Fruit fly (Drosophila melanogaster) whole organism, wandering third instar larva: ENCODE results near the gene Oseg5.

Experiments
- Abd-B ChIP-seq: fragments of >200 bp; optimal IDR thresholded peaks from 2 replicates; lab custom pipeline; 2017; ENCODE audit warnings: missing biosample characterization, missing genetic modification characterization
- Dfd ChIP-seq: fragments of >200 bp; optimal IDR thresholded peaks from 2 replicates; lab custom pipeline; 2017; ENCODE audit warnings: missing biosample characterization, missing genetic modification characterization
- HLH106 ChIP-seq: fragments of 200-800 bp; optimal IDR thresholded peaks from 3 replicates; lab custom pipeline; 2019; ENCODE audit warnings: missing biosample characterization, mild to moderate bottlenecking, missing genetic modification characterization, moderate library complexity
- Sp1 ChIP-seq: fragments of 200-800 bp; sonication (Bioruptor generic); optimal IDR thresholded peaks from 3 replicates; lab custom pipeline; 2019; ENCODE audit warnings: missing biosample characterization, mild to moderate bottlenecking, missing genetic modification characterization, moderate library complexity
- br ChIP-seq: fragments of 200-800 bp; sonication (Bioruptor generic); optimal IDR thresholded peaks from 2 replicates; lab custom pipeline; 2016; ENCODE audit warnings: missing biosample characterization, missing genetic modification characterization
- brk ChIP-seq: fragments of 200-800 bp; sonication (Bioruptor generic); optimal IDR thresholded peaks from 2 replicates; lab custom pipeline; 2016; ENCODE audit warnings: missing biosample characterization, mild to moderate bottlenecking, missing genetic modification characterization
- pan ChIP-seq: fragments of >200 bp; optimal IDR thresholded peaks from 2 replicates; lab custom pipeline; 2017
- psq ChIP-seq: fragments of 200-800 bp; sonication (Bioruptor generic); optimal IDR thresholded peaks from 3 replicates; lab custom pipeline; 2017; ENCODE audit warnings: missing biosample characterization, mild to moderate bottlenecking, missing genetic modification characterization, moderate library complexity
- tai ChIP-seq: sonication (Bioruptor generic); optimal IDR thresholded peaks from 2 replicates; lab custom pipeline; 2016; ENCODE audit warnings: missing biosample characterization, missing genetic modification characterization
- usp ChIP-seq: fragments of >200 bp; optimal IDR thresholded peaks from 2 replicates; lab custom pipeline; 2017; ENCODE audit warnings: missing biosample characterization, missing genetic modification characterization

dm6 chr2L:20878052-20878451 is 42.4 kb upstream of the Oseg5 start:
- no peak for TF ChIP-seq brk (GFP tag; lab: Kevin White, UChicago)
- TF ChIP-seq HLH106 (tag; lab: Kevin White, UChicago), result no peak
- TF ChIP-seq pan (lab: Kevin White, UChicago), result no peak
- TF ChIP-seq Sp1 (GFP tag; lab: Kevin White, UChicago), result no peak
- no peak for TF ChIP-seq br (GFP tag; lab: Kevin White, UChicago)
- TF ChIP-seq Dfd, result no peak
- TF ChIP-seq usp (GFP tag; lab: Kevin White, UChicago), result no peak
- no peak for TF ChIP-seq Abd-B
- no peak for TF ChIP-seq psq
- no peak for TF ChIP-seq tai (GFP tag; lab: Kevin White, UChicago)
